Worm (Caenorhabditis elegans) whole organism, midembryonic: ENCODE results near the gene C33H5.13.

Experiments
- T22C8.4 ChIP-seq: fragments of 200-800 bp; sonication (Bioruptor generic); IDR thresholded peaks from 2 replicates; pipeline ENCODE4 v1.3.6; 2022; ENCODE audit warnings: missing genetic modification characterization, missing compliant biosample characterization
- cog-1 ChIP-seq: sonication (generic microtip); optimal IDR thresholded peaks from 2 replicates; lab custom pipeline; 2016; ENCODE audit warnings: missing genetic modification characterization, missing compliant biosample characterization
- flt-1 ChIP-seq: fragments of 200-800 bp; sonication (Bioruptor generic); IDR thresholded peaks from 2 replicates; pipeline ENCODE4 v1.3.6; 2022; ENCODE audit warnings: missing genetic modification characterization, missing compliant biosample characterization
- klf-2 ChIP-seq: fragments of 200-800 bp; sonication (Bioruptor generic); conservative IDR thresholded peaks from 2 replicates; pipeline ENCODE4 v1.3.6; 2022; ENCODE audit warnings: missing genetic modification reagents, missing genetic modification characterization, missing compliant biosample characterization
- med-1 ChIP-seq: sonication (generic microtip); optimal IDR thresholded peaks from 2 replicates; lab custom pipeline; 2017; ENCODE audit warnings: missing genetic modification characterization, mild to moderate bottlenecking, missing compliant biosample characterization, antibody characterized with exemption, missing genetic modification reagents; ENCODE audit not compliant: insufficient read depth
- ref-1 ChIP-seq: fragments of 200-800 bp; sonication (Bioruptor generic); conservative IDR thresholded peaks from 2 replicates; pipeline ENCODE4 v1.3.6; 2022; ENCODE audit warnings: missing genetic modification reagents, missing genetic modification characterization, missing compliant biosample characterization
- tab-1 ChIP-seq: fragments of 200-800 bp; sonication (Bioruptor generic); IDR thresholded peaks from 2 replicates; pipeline ENCODE4 v1.3.6; 2022; ENCODE audit warnings: missing genetic modification characterization, missing compliant biosample characterization
- ztf-23 ChIP-seq: fragments of 200-800 bp; sonication (Bioruptor generic); IDR thresholded peaks from 2 replicates; pipeline ENCODE4 v1.3.6; 2022; ENCODE audit warnings: missing genetic modification reagents, missing genetic modification characterization, missing compliant biosample characterization
- ztf-29 ChIP-seq: fragments of 200-800 bp; sonication (Bioruptor generic); IDR thresholded peaks from 2 replicates; pipeline ENCODE4 v1.3.6; 2022; ENCODE audit warnings: missing genetic modification reagents, missing genetic modification characterization, missing compliant biosample characterization

Gene C33H5.13

DNA sequence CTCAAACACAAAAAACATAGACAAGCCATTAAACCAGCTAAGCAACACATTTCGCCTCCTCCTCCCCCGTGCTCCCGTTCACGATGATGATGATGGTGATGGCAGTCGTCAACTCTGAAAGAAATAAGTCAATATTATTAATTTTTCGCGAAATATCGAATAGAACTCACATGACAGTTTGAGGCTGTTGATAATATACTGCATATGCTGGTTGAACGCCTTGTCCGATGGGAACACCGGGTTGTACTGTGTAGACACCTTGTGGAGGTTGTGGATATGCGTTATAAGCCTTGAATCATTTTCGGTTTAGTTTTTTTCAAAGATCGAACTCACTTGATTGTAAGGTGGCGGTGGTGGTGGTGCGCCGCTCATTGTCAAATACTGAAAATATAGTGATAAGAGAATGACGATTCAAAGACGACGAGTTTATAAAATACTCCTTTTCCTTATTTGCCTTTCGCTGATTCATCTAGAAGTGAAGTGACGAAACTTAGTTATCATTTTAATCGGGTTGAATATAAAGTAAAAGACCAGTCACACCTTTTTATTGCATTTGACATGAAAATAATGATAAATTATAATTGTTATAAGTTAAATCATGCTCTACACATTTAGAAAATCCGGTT is at the start of gene C33H5.13:
TSS of gene C33H5.13 (minus strand) at position 443 of the 626 bp plus-strand sequence.
- TF ChIP-seq cog-1 (tag; lab: Kevin White, UChicago) (no peak), med-1 (no peak), ztf-23 (no peak), ref-1 (GFP tag; lab: Robert Waterston, UW) (no peak), T22C8.4 (no peak), tab-1 (GFP tag; lab: Robert Waterston, UW) (no peak), ztf-29 (GFP tag; lab: Robert Waterston, UW) (no peak), flt-1 (GFP tag; lab: Robert Waterston, UW) (no peak), klf-2 (GFP tag; lab: Robert Waterston, UW) (no peak)

DNA sequence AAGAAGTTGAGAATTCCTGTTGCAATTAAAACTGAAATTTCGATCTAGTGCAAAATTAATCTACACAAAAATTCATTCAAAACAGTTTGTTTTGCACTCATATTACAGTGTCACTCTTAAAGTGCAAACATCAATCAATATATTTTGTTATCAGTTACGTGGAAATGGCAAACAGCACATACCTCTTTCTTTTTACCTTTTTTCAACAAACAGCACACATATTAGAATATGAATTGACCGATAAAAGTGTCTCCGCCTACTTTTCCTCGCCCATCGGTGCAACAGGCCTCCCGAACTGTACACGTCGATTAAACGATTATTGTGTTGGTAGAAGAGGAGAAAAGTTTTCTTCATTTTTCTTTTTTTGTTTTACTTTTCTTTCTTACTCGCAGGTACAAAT is 49.2 kb upstream of the C33H5.13 start:
- TF ChIP-seq tab-1 (GFP tag; lab: Robert Waterston, UW) (no peak), klf-2 (GFP tag; lab: Robert Waterston, UW) (no peak), ref-1 (GFP tag; lab: Robert Waterston, UW) (no peak)

DNA sequence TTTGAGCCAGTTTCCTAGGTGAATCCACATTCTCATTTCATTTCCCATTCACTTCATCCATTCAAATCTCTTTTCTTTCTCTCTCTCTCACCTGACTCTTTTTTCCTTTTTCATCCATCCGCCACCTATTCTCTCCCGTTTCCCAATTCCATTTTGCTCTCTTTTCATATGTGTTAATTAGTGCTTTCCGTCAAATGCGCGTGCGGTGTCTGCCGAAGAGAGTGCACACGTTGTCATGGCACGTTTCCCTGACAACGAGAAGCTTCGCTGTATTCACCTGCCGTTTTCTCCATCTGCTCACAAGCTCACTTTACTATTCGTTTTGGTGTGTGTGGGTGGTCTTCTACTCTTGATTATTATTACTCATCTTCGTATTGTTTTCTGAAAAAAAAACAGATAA is 47.9 kb upstream of the C33H5.13 start:
- TF ChIP-seq med-1: no peak
- TF ChIP-seq flt-1 (GFP tag; lab: Robert Waterston, UW): no peak
- TF ChIP-seq cog-1 (tag; lab: Kevin White, UChicago): no peak
- no peak for TF ChIP-seq ref-1 (GFP tag; lab: Robert Waterston, UW)
- no peak for TF ChIP-seq klf-2 (GFP tag; lab: Robert Waterston, UW)
- no peak for TF ChIP-seq ztf-23
- TF ChIP-seq T22C8.4: no peak
- TF ChIP-seq ztf-29 (GFP tag; lab: Robert Waterston, UW): no peak
- TF ChIP-seq tab-1 (GFP tag; lab: Robert Waterston, UW): no peak

DNA sequence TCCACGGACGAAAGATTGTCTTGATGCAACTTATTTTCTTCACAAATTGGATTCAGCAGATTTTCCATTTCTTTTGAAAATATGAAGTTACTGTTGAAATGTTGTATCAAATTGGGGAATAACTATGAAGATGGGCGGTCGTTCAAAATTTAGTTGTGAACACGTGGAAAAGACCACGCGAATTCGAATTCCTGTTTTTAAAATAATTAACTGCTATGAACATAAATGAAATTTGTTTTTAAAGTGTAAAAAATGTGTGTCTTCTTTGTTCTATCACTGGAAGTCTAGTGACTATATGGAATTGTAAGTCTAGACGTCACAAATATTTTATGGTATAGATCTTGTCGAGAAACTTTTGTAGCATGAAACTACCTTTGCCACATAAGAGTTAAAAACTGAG is 46.4 kb upstream of the C33H5.13 start, which contains the start of gene C06A6.7:
TSS of gene C06A6.7 (minus strand) at position 101 of the 400 bp plus-strand sequence.
- TF ChIP-seq ref-1 (GFP tag; lab: Robert Waterston, UW): no peak
- TF ChIP-seq tab-1 (GFP tag; lab: Robert Waterston, UW): no peak
- no peak for TF ChIP-seq ztf-23
- no peak for TF ChIP-seq ztf-29 (GFP tag; lab: Robert Waterston, UW)
- no peak for TF ChIP-seq cog-1 (tag; lab: Kevin White, UChicago)
- TF ChIP-seq klf-2 (GFP tag; lab: Robert Waterston, UW): no peak
- no peak for TF ChIP-seq med-1
- no peak for TF ChIP-seq T22C8.4
- no peak for TF ChIP-seq flt-1 (GFP tag; lab: Robert Waterston, UW)

DNA sequence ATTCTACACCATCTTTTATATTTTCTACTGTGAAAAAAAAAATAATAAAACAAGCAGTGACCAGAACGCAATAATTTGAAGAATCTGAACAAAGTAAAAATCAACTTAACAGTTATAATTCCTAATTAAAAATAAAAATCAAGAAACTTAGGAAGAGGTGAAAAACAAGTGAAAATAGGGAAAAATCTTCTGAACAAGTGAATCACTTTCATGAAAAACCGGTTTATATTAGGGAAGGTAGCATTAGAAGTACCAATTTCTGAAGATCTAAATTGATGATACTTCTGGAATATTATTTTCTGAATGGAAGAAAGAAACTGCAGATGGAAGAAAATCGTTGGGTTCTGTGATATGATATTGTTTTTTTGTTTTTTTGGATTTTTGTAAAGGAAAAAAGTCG is 44.4 kb upstream of the C33H5.13 start:
- TF ChIP-seq ref-1 (GFP tag; lab: Robert Waterston, UW) (no peak), med-1 (no peak), ztf-23 (no peak), flt-1 (GFP tag; lab: Robert Waterston, UW) (no peak), T22C8.4 (no peak), tab-1 (GFP tag; lab: Robert Waterston, UW) (no peak), cog-1 (tag; lab: Kevin White, UChicago) (no peak), ztf-29 (GFP tag; lab: Robert Waterston, UW) (no peak), klf-2 (GFP tag; lab: Robert Waterston, UW) (no peak)

DNA sequence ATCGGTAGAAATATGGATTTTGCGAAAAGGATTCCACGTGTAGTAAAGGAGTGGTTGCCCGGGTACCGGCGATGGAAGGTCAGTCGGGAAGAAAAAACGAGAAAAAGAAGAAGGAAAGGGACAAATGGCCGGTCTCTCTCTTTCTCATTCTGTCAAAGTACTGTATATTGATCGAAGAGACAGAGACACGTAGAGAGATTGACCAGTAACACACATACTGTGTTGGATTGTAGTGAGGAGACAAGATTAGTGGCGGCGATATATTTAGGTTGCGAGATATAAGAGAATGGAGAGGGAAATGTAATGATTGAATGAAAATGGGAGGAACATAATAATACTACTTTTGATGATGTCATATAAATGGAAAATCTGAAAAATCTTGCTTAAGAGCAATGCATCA is 44.0 kb upstream of the C33H5.13 start:
- TF ChIP-seq med-1: no peak
- no peak for TF ChIP-seq klf-2 (GFP tag; lab: Robert Waterston, UW)
- TF ChIP-seq flt-1 (GFP tag; lab: Robert Waterston, UW): no peak
- TF ChIP-seq cog-1 (tag; lab: Kevin White, UChicago): no peak

DNA sequence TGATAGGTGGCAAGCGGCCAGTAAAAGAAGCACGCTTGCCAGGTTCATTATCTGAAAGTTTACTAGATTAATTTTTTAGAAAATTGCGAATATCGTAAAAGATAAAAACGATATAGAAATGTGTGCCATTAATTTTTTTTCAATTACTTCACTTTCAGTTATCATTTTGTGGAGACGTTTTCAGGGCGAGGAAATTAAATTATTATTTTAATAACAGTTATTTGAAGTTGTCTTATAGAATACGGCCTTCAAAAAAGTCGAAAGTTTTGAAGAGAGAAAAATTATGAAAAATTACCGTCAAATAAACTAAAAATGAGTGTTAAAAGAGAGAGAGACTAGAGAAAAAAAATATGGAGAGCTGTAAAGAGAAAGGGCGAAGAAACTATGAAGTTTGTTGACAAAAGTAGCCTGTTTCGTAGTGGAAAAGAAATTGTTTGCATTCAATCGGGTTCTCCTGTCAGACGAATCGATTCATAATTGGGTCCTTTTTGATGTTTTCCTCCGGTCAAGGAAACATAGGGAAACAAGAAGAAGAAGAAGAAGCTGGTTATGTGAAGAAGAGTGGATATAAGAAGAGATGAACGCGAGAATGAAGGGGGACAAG is 42.7 kb upstream of the C33H5.13 start, which contains the start of gene erp-44.2:
TSS of gene erp-44.2 (minus strand) at position 51 of the 604 bp plus-strand sequence.
- TF ChIP-seq ref-1 (GFP tag; lab: Robert Waterston, UW) (no peak), tab-1 (GFP tag; lab: Robert Waterston, UW) (no peak), T22C8.4 (no peak), klf-2 (GFP tag; lab: Robert Waterston, UW) (no peak), flt-1 (GFP tag; lab: Robert Waterston, UW) (no peak), ztf-29 (GFP tag; lab: Robert Waterston, UW) (no peak), med-1 (no peak), ztf-23 (no peak), cog-1 (tag; lab: Kevin White, UChicago) (no peak)

DNA sequence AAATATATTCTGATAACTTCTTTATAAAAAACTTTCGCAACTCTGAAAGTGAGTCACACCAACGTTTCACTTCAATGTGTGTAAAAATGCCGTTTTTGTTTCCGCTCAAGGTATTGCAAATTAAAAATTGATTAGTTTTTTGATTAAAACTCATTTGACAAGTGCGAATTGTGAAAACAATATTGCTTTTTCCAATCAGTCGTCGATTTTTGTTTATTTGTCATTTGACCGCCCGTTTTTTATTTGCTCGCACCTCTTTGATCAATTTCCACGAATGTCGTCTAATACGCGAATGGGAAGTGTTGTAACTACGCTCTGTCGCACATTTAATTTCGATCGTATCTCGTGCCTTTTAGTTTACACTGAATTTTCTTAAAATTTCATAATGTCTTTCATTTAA is 38.1 kb upstream of the C33H5.13 start, which contains the start of gene mvb-12:
TSS of gene mvb-12 (plus strand) at position 375 of the 400 bp plus-strand sequence.
- TF ChIP-seq cog-1 (tag; lab: Kevin White, UChicago): no peak
- no peak for TF ChIP-seq tab-1 (GFP tag; lab: Robert Waterston, UW)
- TF ChIP-seq flt-1 (GFP tag; lab: Robert Waterston, UW): no peak
- no peak for TF ChIP-seq med-1
- TF ChIP-seq ztf-23: no peak
- no peak for TF ChIP-seq klf-2 (GFP tag; lab: Robert Waterston, UW)
- TF ChIP-seq ztf-29 (GFP tag; lab: Robert Waterston, UW): no peak
- TF ChIP-seq ref-1 (GFP tag; lab: Robert Waterston, UW): no peak
- TF ChIP-seq T22C8.4: no peak

DNA sequence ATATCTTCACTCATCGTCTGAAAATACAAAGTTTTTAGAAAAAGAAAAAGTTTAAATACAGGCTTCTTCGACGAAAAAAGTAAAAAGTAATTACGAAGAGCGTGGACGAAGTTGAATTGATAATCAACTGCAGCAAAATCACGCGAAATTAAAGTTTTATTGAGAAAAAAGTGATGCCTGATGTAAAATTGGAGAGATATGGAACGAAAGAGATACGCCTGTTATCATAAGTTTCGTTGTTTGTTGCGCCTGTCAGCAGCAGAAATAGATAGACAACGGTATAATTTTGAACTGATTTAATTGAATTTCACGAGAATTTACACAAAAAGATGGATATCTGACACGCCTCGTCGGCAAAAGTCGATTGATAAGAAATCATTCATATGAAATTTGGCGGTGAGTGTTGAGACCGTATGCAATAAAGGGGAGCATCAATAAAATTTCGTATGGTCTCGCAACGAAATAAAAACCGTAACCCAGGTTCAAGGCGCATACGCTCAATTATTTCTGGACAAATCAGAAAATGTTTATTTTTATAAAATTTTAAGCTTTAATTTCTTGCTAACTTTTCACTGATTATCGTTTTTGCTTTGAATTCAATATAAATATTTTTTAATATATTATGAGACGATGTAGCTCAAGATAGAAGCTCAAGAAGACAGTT is 37.3 kb upstream of the C33H5.13 start, which contains the start of gene C06A6.4:
TSS of gene C06A6.4 (minus strand) at position 24 of the 664 bp plus-strand sequence.
- TF ChIP-seq cog-1 (tag; lab: Kevin White, UChicago): no peak
- no peak for TF ChIP-seq med-1
- TF ChIP-seq T22C8.4: no peak
- no peak for TF ChIP-seq ref-1 (GFP tag; lab: Robert Waterston, UW)
- TF ChIP-seq tab-1 (GFP tag; lab: Robert Waterston, UW): no peak
- TF ChIP-seq ztf-29 (GFP tag; lab: Robert Waterston, UW): no peak
- TF ChIP-seq ztf-23: no peak
- no peak for TF ChIP-seq flt-1 (GFP tag; lab: Robert Waterston, UW)
- TF ChIP-seq klf-2 (GFP tag; lab: Robert Waterston, UW): no peak
